Worm (Caenorhabditis elegans): ENCODE data around the gene acr-17.
A peak's percentile ranks its signal among the peaks of the same experiment; 100 is the strongest.

The acr-17 gene

DNA sequence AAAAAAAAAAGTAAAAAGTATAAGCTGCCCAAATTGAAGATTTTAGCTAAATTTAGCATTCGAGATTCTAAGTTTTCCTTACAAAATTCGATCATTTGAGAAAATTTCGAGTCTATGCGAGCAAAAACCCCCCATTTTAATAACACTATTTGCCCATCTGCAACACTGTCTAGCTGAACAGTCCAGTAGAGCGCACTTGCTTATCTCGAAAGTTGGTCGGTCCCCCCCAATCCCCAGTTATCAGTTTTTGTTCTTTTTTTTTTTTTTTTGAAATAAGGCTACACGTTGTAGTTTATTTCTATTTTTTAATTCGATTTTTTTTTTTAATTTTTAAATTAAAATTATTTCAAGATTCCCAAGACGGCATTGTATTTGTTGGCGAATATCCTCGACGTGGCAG is 49.2 kb downstream of the acr-17 start (continued):
- TF ChIP-seq lsy-2 (tag; optimal IDR thresholded peaks at IDR 0.05) (peak in 1 of 2 experiments; percentile 54), unc-130 (GFP tag; optimal IDR thresholded peaks at IDR 0.05) (no peak), dve-1 (tag; optimal IDR thresholded peaks at IDR 0.05; ENCODE audit: insufficient read depth) (peak; percentile 51), dmd-8 (GFP tag; IDR thresholded peaks at IDR 0.05) (no peak), hmg-1.1 (GFP tag; IDR thresholded peaks at IDR 0.05) (no peak), skn-1 (tag; optimal IDR thresholded peaks at IDR 0.05) (no peak), unc-62 (GFP tag; optimal IDR thresholded peaks at IDR 0.05 in 1 of 2) (peak in 1 of 2 experiments; percentile 21), unc-62 (tag; optimal IDR thresholded peaks at IDR 0.05) (no peak), lin-38 (GFP tag; IDR thresholded peaks at IDR 0.05) (peak; percentile 90), hlh-11 (tag; optimal IDR thresholded peaks at IDR 0.05) (peak; percentile 13), nhr-237 (tag; optimal IDR thresholded peaks at IDR 0.05) (no peak), nhr-11 (tag; optimal IDR thresholded peaks at IDR 0.05) (no peak), T20F7.1 (GFP tag; optimal IDR thresholded peaks at IDR 0.05) (no peak), F26F4.8 (GFP tag; conservative IDR thresholded peaks at IDR 0.05) (no peak)

DNA sequence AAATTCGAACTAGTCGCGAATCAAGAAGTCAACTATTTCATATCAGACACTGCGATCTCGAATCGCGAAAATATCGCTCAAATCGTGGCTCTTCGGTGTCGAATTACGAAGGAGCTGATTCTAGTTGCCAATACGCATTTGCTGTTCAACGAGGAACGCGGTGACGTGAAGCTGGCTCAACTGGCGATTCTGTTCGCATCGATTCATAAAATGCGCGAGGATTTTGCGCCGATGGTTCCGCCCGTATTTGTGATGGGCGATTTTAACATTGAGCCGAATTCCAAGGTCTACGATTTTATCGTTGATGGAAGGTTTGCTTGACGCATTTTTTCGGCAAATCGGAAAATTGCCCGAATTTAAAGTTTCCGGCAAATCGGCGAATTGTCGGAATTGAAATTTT is 52.0 kb downstream of the acr-17 start:
- no peak for TF ChIP-seq daf-16 (GFP tag; optimal IDR thresholded peaks at IDR 0.05)
- no peak for TF ChIP-seq daf-16 (tag; optimal IDR thresholded peaks at IDR 0.05)
- TF ChIP-seq unc-62 (GFP tag; optimal IDR thresholded peaks at IDR 0.05 in 1 of 2): peak in 1 of 2 experiments; percentile 93
- no peak for TF ChIP-seq unc-62 (tag; optimal IDR thresholded peaks at IDR 0.05)

DNA sequence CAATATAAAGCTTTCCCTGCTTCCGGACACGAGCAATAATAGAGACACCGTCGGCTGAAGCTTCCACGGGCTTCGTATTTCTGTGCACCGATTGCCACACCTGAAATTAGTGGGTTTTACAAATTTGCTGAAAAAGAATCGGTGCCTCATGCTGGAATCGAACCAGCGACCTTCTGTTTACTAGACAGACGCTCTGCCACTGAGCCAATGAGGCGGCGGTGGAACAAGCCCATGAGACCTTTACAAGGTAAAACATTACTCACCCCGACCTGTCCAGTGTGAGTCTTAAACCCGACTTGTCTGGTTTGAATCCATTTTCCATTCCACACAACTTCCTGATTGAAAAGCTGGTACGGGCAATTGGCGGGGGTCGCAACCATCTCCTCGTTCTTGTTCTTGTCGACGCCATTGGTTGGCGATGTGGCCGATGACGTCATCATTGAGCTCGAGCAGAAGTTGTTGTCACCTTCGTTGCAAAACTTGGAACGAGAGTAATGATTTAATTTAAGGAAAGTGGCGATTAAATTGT is 56.1 kb downstream of the acr-17 start, which contains the start of gene ndx-2:
Gene ndx-2, minus strand, starts transcription at position 479 of the 529 bp plus-strand sequence.
- TF ChIP-seq Y5F2A.4 (GFP tag; optimal IDR thresholded peaks at IDR 0.05) (peak; percentile 41), Y48G9A.11 (GFP tag; IDR thresholded peaks at IDR 0.05) (peak; percentile 72), R02D3.7 (tag; optimal IDR thresholded peaks at IDR 0.05) (no peak), dve-1 (tag; optimal IDR thresholded peaks at IDR 0.05; ENCODE audit: insufficient read depth) (peak; percentile 10), nhr-42 (GFP tag; IDR thresholded peaks at IDR 0.05) (0 out of 2 replicates have a peak, but pooled peaks have one; percentile 29), daf-16 (GFP tag; optimal IDR thresholded peaks at IDR 0.05) (peak in 1 of 2 experiments; percentile 57), daf-16 (tag; optimal IDR thresholded peaks at IDR 0.05) (peak; percentile 90), vab-7 (GFP tag; IDR thresholded peaks at IDR 0.05) (0 out of 2 replicates have a peak, but pooled peaks have one; percentile 46), madf-9 (GFP tag; conservative IDR thresholded peaks at IDR 0.05) (peak; percentile 43; the same call in 1 of the 2 replicates), spr-1 (tag; optimal IDR thresholded peaks at IDR 0.05) (no peak), nhr-111 (GFP tag; optimal IDR thresholded peaks at IDR 0.05) (peak; percentile 82), mxl-3 (GFP tag; optimal IDR thresholded peaks at IDR 0.05) (peak; percentile 17), ctbp-1 (GFP tag; IDR thresholded peaks at IDR 0.05) (peak; percentile 66), lin-38 (GFP tag; IDR thresholded peaks at IDR 0.05) (peak; percentile 85), lin-1 (GFP tag; IDR thresholded peaks at IDR 0.05) (peak; percentile 17; the same call in 1 of the 2 replicates), arid-1 (GFP tag; conservative IDR thresholded peaks at IDR 0.05) (peak; percentile 54; the same call in 1 of the 2 replicates), F26F4.8 (GFP tag; conservative IDR thresholded peaks at IDR 0.05) (peak; percentile 90), lim-7 (GFP tag; IDR thresholded peaks at IDR 0.05) (peak; percentile 93), nhr-41 (GFP tag; IDR thresholded peaks at IDR 0.05) (peak; percentile 65; the same call in 1 of the 2 replicates), mxl-2 (GFP tag; conservative IDR thresholded peaks at IDR 0.05) (0 out of 2 replicates have a peak, but pooled peaks have one; percentile 20), lin-13 (GFP tag; optimal IDR thresholded peaks at IDR 0.05) (peak; percentile 78), F44E2.7 (GFP tag; IDR thresholded peaks at IDR 0.05) (peak; percentile 69; the same call in 1 of the 2 replicates), hlh-11 (tag; optimal IDR thresholded peaks at IDR 0.05) (peak; percentile 10), dmd-8 (GFP tag; IDR thresholded peaks at IDR 0.05) (peak; percentile 79; the same call in 1 of the 2 replicates), lir-3 (tag; optimal IDR thresholded peaks at IDR 0.05) (no peak), ZK546.5 (tag; optimal IDR thresholded peaks at IDR 0.05) (no peak), madf-5 (GFP tag; IDR thresholded peaks at IDR 0.05) (peak; percentile 51 to 83; a peak in 3 of 4 replicates), cey-2 (tag; optimal IDR thresholded peaks at IDR 0.05; ENCODE audit: borderline replicate concordance, insufficient read depth) (no peak), snpc-1.2 (GFP tag; IDR thresholded peaks at IDR 0.05) (peak; percentile 79), rbr-2 (tag; optimal IDR thresholded peaks at IDR 0.05) (peak; percentile 9), mes-2 (tag; optimal IDR thresholded peaks at IDR 0.05; ENCODE audit: poor library complexity, severe bottlenecking) (peak; percentile 70), Y105C5A.15 (GFP tag; IDR thresholded peaks at IDR 0.05) (0 out of 2 replicates have a peak, but pooled peaks have one; percentile 47), php-3 (GFP tag; IDR thresholded peaks at IDR 0.05) (0 out of 2 replicates have a peak, but pooled peaks have one; percentile 50), T26A8.4 (GFP tag; IDR thresholded peaks at IDR 0.05) (peak; percentile 48), ceh-32 (tag; optimal IDR thresholded peaks at IDR 0.05; ENCODE audit: poor library complexity) (no peak)
